Worm (Caenorhabditis elegans) whole organism, young adult: ENCODE results near the gene F54F2.6.

Experiments
- B0035.1 ChIP-seq: sonication (generic microtip); optimal IDR thresholded peaks from 2 replicates; lab custom pipeline; 2016; ENCODE audit warnings: missing genetic modification characterization, mild to moderate bottlenecking, missing compliant biosample characterization, missing genotype, missing genetic modification reagents
- B0336.3 ChIP-seq: fragments of 200-800 bp; sonication (Bioruptor generic); IDR thresholded peaks from 2 replicates; pipeline ENCODE4 v1.3.6; 2022; ENCODE audit warnings: missing genetic modification characterization, missing compliant biosample characterization
- C06A6.2 ChIP-seq: fragments of 200-800 bp; sonication (Bioruptor generic); conservative IDR thresholded peaks from 2 replicates; pipeline ENCODE4 v1.3.6; 2022; ENCODE audit warnings: missing genetic modification characterization, missing compliant biosample characterization
- F10E7.11 ChIP-seq: sonication (generic microtip); optimal IDR thresholded peaks from 2 replicates; lab custom pipeline; 2017; ENCODE audit warnings: mild to moderate bottlenecking, missing genetic modification characterization, moderate library complexity, missing compliant biosample characterization
- F37B4.10 ChIP-seq: fragments of 200-800 bp; sonication (Bioruptor generic); IDR thresholded peaks from 2 replicates; pipeline ENCODE4 v1.3.6; 2022; ENCODE audit warnings: missing genetic modification characterization, missing compliant biosample characterization
- F57A8.1 ChIP-seq: fragments of 200-800 bp; sonication (Bioruptor generic); optimal IDR thresholded peaks from 2 replicates; lab custom pipeline; 2018; ENCODE audit warnings: mild to moderate bottlenecking, missing genetic modification characterization, moderate library complexity, missing compliant biosample characterization
- F57C9.4 ChIP-seq: sonication (generic microtip); optimal IDR thresholded peaks from 2 replicates; lab custom pipeline; 2017; ENCODE audit warnings: mild to moderate bottlenecking, missing genetic modification characterization, missing compliant biosample characterization
- K11D2.4 ChIP-seq: fragments of 200-800 bp; sonication (Bioruptor generic); IDR thresholded peaks from 2 replicates; pipeline ENCODE4 v1.3.6; 2022; ENCODE audit warnings: missing genetic modification reagents, missing genetic modification characterization, missing compliant biosample characterization
- K12H6.12 ChIP-seq: fragments of 200-800 bp; sonication (Bioruptor generic); optimal IDR thresholded peaks from 2 replicates; lab custom pipeline; 2018; ENCODE audit warnings: mild to moderate bottlenecking, missing genetic modification characterization, missing compliant biosample characterization
- ama-1 ChIP-seq, 3 experiments: fragments of 150-350 bp in 1 of 3; sonication (generic microtip) in 2 of 3; optimal IDR thresholded peaks; 2 replicates each; lab custom pipeline; 2014 to 2018; ENCODE audit warnings: missing biosample characterization in 2 of 3, missing genetic modification characterization in 2 of 3, missing genetic modification reagents in 2 of 3
- atf-7 ChIP-seq: sonication (generic microtip); optimal IDR thresholded peaks from 2 replicates; lab custom pipeline; 2017; ENCODE audit warnings: mild to moderate bottlenecking, missing genetic modification characterization, missing compliant biosample characterization
- athp-1 ChIP-seq: sonication (generic microtip); optimal IDR thresholded peaks from 2 replicates; lab custom pipeline; 2017; ENCODE audit warnings: mild to moderate bottlenecking, missing genetic modification characterization, missing compliant biosample characterization
- attf-5 ChIP-seq: fragments of 200-800 bp; sonication (Bioruptor generic); optimal IDR thresholded peaks from 2 replicates; lab custom pipeline; 2018; ENCODE audit warnings: mild to moderate bottlenecking, missing genetic modification characterization, missing compliant biosample characterization
- attf-6 ChIP-seq: fragments of 200-800 bp; sonication (Bioruptor generic); IDR thresholded peaks from 2 replicates; pipeline ENCODE4 v1.3.6; 2022; ENCODE audit warnings: missing genetic modification reagents, missing genetic modification characterization, missing compliant biosample characterization
- bed-1 ChIP-seq: fragments of 200-800 bp; sonication (Bioruptor generic); IDR thresholded peaks from 2 replicates; pipeline ENCODE4 v1.3.6; 2022; ENCODE audit warnings: missing genetic modification reagents, missing genetic modification characterization, missing compliant biosample characterization
- cebp-1 ChIP-seq, 2 experiments: fragments of 200-800 bp in 1 of 2; sonication (Bioruptor generic) in 1 of 2; sonication (generic microtip) in 1 of 2; IDR thresholded peaks in 1 of 2; optimal IDR thresholded peaks in 1 of 2; 2 replicates each; pipeline versions ENCODE4 v1.3.6 to Lab custom; 2017 to 2022; ENCODE audit warnings: missing compliant biosample characterization in 2 of 2, missing genetic modification characterization in 2 of 2, mild to moderate bottlenecking in 1 of 2, missing genetic modification reagents in 1 of 2, moderate library complexity in 1 of 2
- ceh-27 ChIP-seq: fragments of 200-800 bp; sonication (Bioruptor generic); optimal IDR thresholded peaks from 2 replicates; lab custom pipeline; 2018; ENCODE audit warnings: mild to moderate bottlenecking, missing genetic modification characterization, moderate library complexity, missing compliant biosample characterization
- ceh-40 ChIP-seq: fragments of 200-800 bp; sonication (Bioruptor generic); IDR thresholded peaks from 2 replicates; pipeline ENCODE4 v1.3.6; 2022; ENCODE audit warnings: missing genetic modification characterization, missing compliant biosample characterization
- ceh-58 ChIP-seq: fragments of 200-800 bp; sonication (Bioruptor generic); IDR thresholded peaks from 2 replicates; pipeline ENCODE4 v1.3.6; 2022; ENCODE audit warnings: missing genetic modification characterization, missing compliant biosample characterization
- chd-7 ChIP-seq: sonication (generic microtip); optimal IDR thresholded peaks from 2 replicates; lab custom pipeline; 2016; ENCODE audit warnings: mild to moderate bottlenecking, missing genetic modification characterization, moderate library complexity, missing compliant biosample characterization
- die-1 ChIP-seq: sonication (generic microtip); optimal IDR thresholded peaks from 2 replicates; lab custom pipeline; 2016; ENCODE audit warnings: missing genotype, mild to moderate bottlenecking, missing genetic modification characterization, missing compliant biosample characterization
- dox-1 ChIP-seq: fragments of 200-800 bp; sonication (Bioruptor generic); IDR thresholded peaks from 2 replicates; pipeline ENCODE4 v1.3.6; 2022; ENCODE audit warnings: missing genetic modification reagents, missing genetic modification characterization, missing compliant biosample characterization
- dpff-1 ChIP-seq: sonication (generic microtip); optimal IDR thresholded peaks from 2 replicates; lab custom pipeline; 2017; ENCODE audit warnings: mild to moderate bottlenecking, missing genetic modification characterization, missing compliant biosample characterization
- egl-18 ChIP-seq: fragments of 200-800 bp; sonication (Bioruptor generic); IDR thresholded peaks from 2 replicates; pipeline ENCODE4 v1.3.6; 2022; ENCODE audit warnings: missing genetic modification reagents, missing genetic modification characterization, missing compliant biosample characterization
- egl-44 ChIP-seq: fragments of 200-800 bp; sonication (Bioruptor generic); IDR thresholded peaks from 2 replicates; pipeline ENCODE4 v1.3.6; 2022; ENCODE audit warnings: missing genetic modification reagents, missing genetic modification characterization, missing compliant biosample characterization
- egrh-3 ChIP-seq: fragments of 200-800 bp; sonication (Bioruptor generic); IDR thresholded peaks from 2 replicates; pipeline ENCODE4 v1.3.6; 2022; ENCODE audit warnings: missing genetic modification reagents, missing genetic modification characterization, missing compliant biosample characterization
- ekl-4 ChIP-seq: fragments of 200-800 bp; sonication (Bioruptor generic); IDR thresholded peaks from 2 replicates; pipeline ENCODE4 v1.3.6; 2022; ENCODE audit warnings: missing genetic modification reagents, missing genetic modification characterization, missing compliant biosample characterization
- ets-4 ChIP-seq: fragments of 200-800 bp; sonication (Bioruptor generic); optimal IDR thresholded peaks from 2 replicates; lab custom pipeline; 2018; ENCODE audit warnings: mild to moderate bottlenecking, missing genetic modification characterization, missing compliant biosample characterization
- hmg-1.2 ChIP-seq: fragments of 200-800 bp; sonication (Bioruptor generic); IDR thresholded peaks from 2 replicates; pipeline ENCODE4 v1.3.6; 2022; ENCODE audit warnings: missing genetic modification reagents, missing genetic modification characterization, missing compliant biosample characterization
- let-526 ChIP-seq: fragments of 200-800 bp; sonication (Bioruptor generic); IDR thresholded peaks from 2 replicates; pipeline ENCODE4 v1.3.6; 2022; ENCODE audit warnings: missing genetic modification reagents, missing genetic modification characterization, missing compliant biosample characterization
- let-607 ChIP-seq, 2 experiments: fragments of 200-800 bp in 1 of 2; sonication (Bioruptor generic) in 1 of 2; sonication (generic microtip) in 1 of 2; optimal IDR thresholded peaks; 2 replicates each; lab custom pipeline; 2016 to 2018; ENCODE audit warnings: mild to moderate bottlenecking in 2 of 2, missing compliant biosample characterization in 2 of 2, missing genetic modification characterization in 2 of 2, moderate library complexity in 2 of 2, missing genotype in 1 of 2
- lin-40 ChIP-seq: sonication (generic microtip); optimal IDR thresholded peaks from 2 replicates; lab custom pipeline; 2016; ENCODE audit warnings: missing genetic modification characterization, mild to moderate bottlenecking, missing compliant biosample characterization, missing genotype, missing genetic modification reagents
- lin-54 ChIP-seq: fragments of 200-800 bp; sonication (Bioruptor generic); optimal IDR thresholded peaks from 2 replicates; lab custom pipeline; 2018; ENCODE audit warnings: mild to moderate bottlenecking, missing genetic modification characterization, missing compliant biosample characterization
- madf-10 ChIP-seq: sonication (generic microtip); optimal IDR thresholded peaks from 2 replicates; lab custom pipeline; 2016; ENCODE audit warnings: mild to moderate bottlenecking, missing genetic modification characterization, missing compliant biosample characterization
- mcd-1 ChIP-seq: fragments of 200-800 bp; sonication (Bioruptor generic); IDR thresholded peaks from 2 replicates; pipeline ENCODE4 v1.3.6; 2022; ENCODE audit warnings: missing genetic modification reagents, missing genetic modification characterization, missing compliant biosample characterization
- nfyb-1 ChIP-seq: fragments of 200-800 bp; sonication (Bioruptor generic); IDR thresholded peaks from 2 replicates; pipeline ENCODE4 v1.3.6; 2022; ENCODE audit warnings: missing genetic modification reagents, missing genetic modification characterization, missing compliant biosample characterization
- nhr-80 ChIP-seq: sonication (generic microtip); optimal IDR thresholded peaks from 2 replicates; lab custom pipeline; 2016; ENCODE audit warnings: missing genetic modification characterization, missing compliant biosample characterization
- nhr-90 ChIP-seq: sonication (generic microtip); optimal IDR thresholded peaks from 2 replicates; lab custom pipeline; 2016; ENCODE audit warnings: missing genotype, mild to moderate bottlenecking, missing genetic modification characterization, missing compliant biosample characterization
- repo-1 ChIP-seq: sonication (generic microtip); optimal IDR thresholded peaks from 2 replicates; lab custom pipeline; 2017; ENCODE audit warnings: mild to moderate bottlenecking, missing genetic modification characterization, missing compliant biosample characterization
- snpc-4 ChIP-seq, 5 experiments: fragments of 150-350 bp in 1 of 5; sonication (generic microtip) in 4 of 5; optimal IDR thresholded peaks; 2 replicates each; lab custom pipeline; 2014 to 2018; ENCODE audit warnings: missing genetic modification characterization in 5 of 5, missing biosample characterization in 3 of 5, antibody characterized with exemption in 2 of 5, mild to moderate bottlenecking in 2 of 5, missing compliant biosample characterization in 2 of 5, missing genotype in 2 of 5, moderate library complexity in 2 of 5, missing genetic modification reagents in 1 of 5
- somi-1 ChIP-seq: fragments of 200-800 bp; sonication (Bioruptor generic); optimal IDR thresholded peaks from 2 replicates; lab custom pipeline; 2018; ENCODE audit warnings: mild to moderate bottlenecking, missing genetic modification characterization, missing compliant biosample characterization
- tlf-1 ChIP-seq: fragments of 200-800 bp; sonication (Bioruptor generic); optimal IDR thresholded peaks from 2 replicates; lab custom pipeline; 2018; ENCODE audit warnings: mild to moderate bottlenecking, missing genetic modification characterization, missing compliant biosample characterization
- zfh-2 ChIP-seq: fragments of 200-800 bp; sonication (Bioruptor generic); conservative IDR thresholded peaks from 2 replicates; pipeline ENCODE4 v1.3.6; 2022; ENCODE audit warnings: missing genetic modification reagents, missing genetic modification characterization, missing compliant biosample characterization
- zim-3 ChIP-seq: sonication (generic microtip); optimal IDR thresholded peaks from 2 replicates; lab custom pipeline; 2017; ENCODE audit warnings: mild to moderate bottlenecking, missing genetic modification characterization, moderate library complexity, missing compliant biosample characterization
- ztf-26 ChIP-seq: sonication (generic microtip); optimal IDR thresholded peaks from 2 replicates; lab custom pipeline; 2017; ENCODE audit warnings: missing genetic modification characterization, missing compliant biosample characterization

F54F2.6 gene

DNA sequence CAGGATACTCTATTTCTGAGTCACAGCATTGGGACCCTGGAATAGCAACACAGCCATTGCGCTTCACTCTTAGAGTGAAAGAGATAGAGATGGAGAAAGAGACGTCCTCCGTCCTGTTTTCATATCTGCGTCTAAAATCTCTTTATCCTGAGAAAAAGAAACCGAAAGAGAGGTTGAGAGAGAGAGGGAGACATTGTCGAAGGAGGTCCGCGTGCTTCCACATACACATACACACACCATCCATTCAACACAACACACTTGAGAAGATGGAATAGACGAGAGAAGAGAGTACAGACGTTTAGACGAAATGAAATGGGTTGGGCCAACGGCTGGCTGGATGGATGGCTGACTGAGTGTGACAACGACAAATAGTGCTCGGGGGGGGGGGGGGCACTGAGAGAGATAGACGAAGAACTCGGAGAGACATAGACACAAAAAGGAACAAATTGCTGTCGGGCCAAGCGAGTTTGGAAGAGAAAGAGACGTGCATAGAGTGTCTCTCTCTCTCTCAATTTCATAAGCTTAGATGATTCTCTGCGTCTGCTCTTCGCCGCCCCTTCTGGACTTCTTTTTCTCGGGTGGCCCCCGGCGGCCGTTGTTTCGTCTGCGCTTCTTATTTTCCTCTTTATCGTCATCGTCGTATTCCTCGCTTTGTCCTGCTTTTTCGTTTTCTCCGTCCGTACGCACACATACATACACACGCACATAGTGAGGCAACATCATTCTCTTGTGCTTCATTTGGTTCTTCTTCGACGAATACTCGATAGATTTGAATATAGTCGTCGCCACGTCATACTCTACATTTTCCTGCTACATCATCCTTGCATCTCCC is at the start of gene F54F2.6:
Gene F54F2.6 (minus strand): TSS at position 738 of the 832 bp plus-strand sequence.
- TF ChIP-seq C06A6.2 = peak; percentile 57
- peak; percentile 20 for TF ChIP-seq dpff-1 (tag; lab: Kevin White, UChicago)
- TF ChIP-seq K12H6.12 (tag; lab: Kevin White, UChicago) = peak; percentile 97
- TF ChIP-seq nfyb-1 (GFP tag; lab: Robert Waterston, UW) = 0 out of 2 replicates have a peak, but pooled peaks have one; percentile 50
- TF ChIP-seq egl-44 = peak; percentile 69; the same call in 1 of the 2 replicates
- peak; percentile 59 for TF ChIP-seq mcd-1 (GFP tag; lab: Robert Waterston, UW)
- no peak for TF ChIP-seq let-526 (GFP tag; lab: Robert Waterston, UW)
- TF ChIP-seq F57A8.1 (GFP tag; lab: Kevin White, UChicago) = no peak
- TF ChIP-seq ceh-27 = peak; percentile 88
- TF ChIP-seq F57C9.4 (tag; lab: Kevin White, UChicago) = no peak
- TF ChIP-seq attf-6 = no peak
- TF ChIP-seq F37B4.10 (GFP tag; lab: Robert Waterston, UW) = 0 out of 2 replicates have a peak, but pooled peaks have one; percentile 9
- peak; percentile 42 for TF ChIP-seq ets-4 (GFP tag; lab: Kevin White, UChicago)
- no peak for TF ChIP-seq zim-3
- TF ChIP-seq chd-7 = peak; percentile 82
- TF ChIP-seq ceh-40 = no peak
- peak; percentile 36 for TF ChIP-seq lin-54 (GFP tag; lab: Kevin White, UChicago)
- peak; percentile 83 for TF ChIP-seq egrh-3
- peak; percentile 77 for TF ChIP-seq dox-1 (GFP tag; lab: Robert Waterston, UW)
- peak; percentile 16 for TF ChIP-seq tlf-1 (GFP tag; lab: Kevin White, UChicago)
- peak; percentile 91 for TF ChIP-seq somi-1 (GFP tag; lab: Kevin White, UChicago)
- peak; percentile 42 for TF ChIP-seq madf-10 (tag; lab: Kevin White, UChicago)
- TF ChIP-seq let-607 (tag; optimal IDR thresholded peaks at IDR 0.05; lab: Kevin White, UChicago) = peak in 1 of 2 experiments; percentile 36
- TF ChIP-seq F10E7.11 = peak; percentile 9
- peak; percentile 57 for TF ChIP-seq repo-1
- TF ChIP-seq hmg-1.2 (GFP tag; lab: Robert Waterston, UW) = peak; percentile 66
- TF ChIP-seq K11D2.4 (GFP tag; lab: Robert Waterston, UW) = peak; percentile 73; the same call in 1 of the 2 replicates
- no peak for TF ChIP-seq bed-1
- peak; percentile 77 for TF ChIP-seq lin-40 (tag; lab: Kevin White, UChicago)
- TF ChIP-seq cebp-1 (GFP tag; IDR thresholded peaks at IDR 0.05; lab: Robert Waterston, UW) = peak; percentile 60
- peak; percentile 91 for TF ChIP-seq cebp-1 (tag; optimal IDR thresholded peaks at IDR 0.05; lab: Kevin White, UChicago)
- TF ChIP-seq egl-18 = 0 out of 2 replicates have a peak, but pooled peaks have one; percentile 8
- peak; percentile 61 for TF ChIP-seq nhr-80 (tag; lab: Kevin White, UChicago)
- no peak for TF ChIP-seq die-1 (tag; lab: Kevin White, UChicago)
- no peak for TF ChIP-seq ceh-58 (GFP tag; lab: Robert Waterston, UW)
- TF ChIP-seq B0336.3 (GFP tag; lab: Robert Waterston, UW) = peak; percentile 77
- TF ChIP-seq ekl-4 (GFP tag; lab: Robert Waterston, UW) = 0 out of 2 replicates have a peak, but pooled peaks have one; percentile 12
- no peak for TF ChIP-seq snpc-4 (GFP tag; optimal IDR thresholded peaks at IDR 0.05; lab: Kevin White, UChicago)
- peak in 2 of 4 experiments; percentile 50 for TF ChIP-seq snpc-4 (tag; optimal IDR thresholded peaks at IDR 0.05; lab: Kevin White, UChicago)
- peak; percentile 99 for TF ChIP-seq zfh-2 (GFP tag; lab: Robert Waterston, UW)
- TF ChIP-seq attf-5 = peak; percentile 86
- peak; percentile 81 for TF ChIP-seq atf-7 (tag; lab: Kevin White, UChicago)
- TF ChIP-seq ztf-26 = peak; percentile 51
- no peak for TF ChIP-seq ama-1 (optimal IDR thresholded peaks at IDR 0.05; lab: Kevin White, UChicago)
- TF ChIP-seq ama-1 (GFP tag; optimal IDR thresholded peaks at IDR 0.05; lab: Kevin White, UChicago) = peak in 1 of 2 experiments; percentile 23
- no peak for TF ChIP-seq nhr-90 (tag; lab: Kevin White, UChicago)
- peak; percentile 1 for TF ChIP-seq athp-1 (tag; lab: Kevin White, UChicago)
- peak; percentile 32 for TF ChIP-seq B0035.1 (tag; lab: Kevin White, UChicago)
